Worm (Caenorhabditis elegans) whole organism, L4 larva: Measurements from ENCODE around the gene nhr-164.
"Not testable (repeated sequence)": the region's sequence is repeated elsewhere in the genome, so short reads cannot be mapped to it uniquely, and the experiment has no call there.

Experiments used
- F10B5.3 ChIP-seq: sonication (generic microtip); optimal IDR thresholded peaks from 2 replicates; lab custom pipeline; 2016; ENCODE audit warnings: mild to moderate bottlenecking, missing genetic modification characterization, missing compliant biosample characterization
- F26F4.8 ChIP-seq: fragments of 200-800 bp; sonication (Bioruptor generic); conservative IDR thresholded peaks from 2 replicates; pipeline ENCODE4 v1.3.6; 2022; ENCODE audit warnings: missing genetic modification characterization, missing compliant biosample characterization
- F44E2.7 ChIP-seq: fragments of 200-800 bp; sonication (Bioruptor generic); IDR thresholded peaks from 2 replicates; pipeline ENCODE4 v2.1.2; 2022; ENCODE audit warnings: missing genetic modification characterization, missing compliant biosample characterization
- R02D3.7 ChIP-seq: fragments of 150-350 bp; sonication (generic microtip); optimal IDR thresholded peaks from 3 replicates; lab custom pipeline; 2014; ENCODE audit warnings: missing biosample characterization, missing genetic modification characterization
- T26A8.4 ChIP-seq: fragments of 200-800 bp; sonication (Bioruptor generic); IDR thresholded peaks from 2 replicates; pipeline ENCODE4 v1.3.6; 2022; ENCODE audit warnings: missing genetic modification characterization, missing compliant biosample characterization
- Y105C5A.15 ChIP-seq: fragments of 200-800 bp; sonication (Bioruptor generic); IDR thresholded peaks from 2 replicates; pipeline ENCODE4 v1.3.6; 2022; ENCODE audit warnings: missing genetic modification characterization, missing compliant biosample characterization
- Y48G9A.11 ChIP-seq: fragments of 200-800 bp; sonication (Bioruptor generic); IDR thresholded peaks from 2 replicates; pipeline ENCODE4 v1.3.6; 2022; ENCODE audit warnings: missing genetic modification reagents, missing genetic modification characterization, missing compliant biosample characterization
- ZK546.5 ChIP-seq, 2 experiments: sonication (generic microtip); optimal IDR thresholded peaks; 2 replicates each; lab custom pipeline; 2017; ENCODE audit warnings: missing biosample characterization in 2 of 2, missing genetic modification characterization in 2 of 2
- aha-1 ChIP-seq: fragments of 150-350 bp; peaks from one replicate; lab custom pipeline; 2014; ENCODE audit warnings: missing biosample characterization, missing genetic modification characterization
- aly-2 ChIP-seq: sonication (generic microtip); optimal IDR thresholded peaks from 2 replicates; lab custom pipeline; 2018; ENCODE audit warnings: missing biosample characterization, missing genetic modification characterization
- ama-1 ChIP-seq: fragments of 150-350 bp; optimal IDR thresholded peaks from 2 replicates; lab custom pipeline; 2014; ENCODE audit warnings: inconsistent platforms, mixed read lengths
- arid-1 ChIP-seq: fragments of 200-800 bp; sonication (Bioruptor generic); conservative IDR thresholded peaks from 2 replicates; pipeline ENCODE4 v1.3.6; 2022; ENCODE audit warnings: missing genetic modification reagents, missing genetic modification characterization, missing compliant biosample characterization
- attf-4 ChIP-seq: sonication (generic microtip); optimal IDR thresholded peaks from 3 replicates; lab custom pipeline; 2017; ENCODE audit warnings: missing biosample characterization, missing genetic modification characterization
- ceh-28 ChIP-seq: fragments of 150-350 bp; optimal IDR thresholded peaks from 2 replicates; lab custom pipeline; 2014; ENCODE audit warnings: missing biosample characterization, missing genetic modification reagents, missing genetic modification characterization
- ceh-44 ChIP-seq: fragments of 200-800 bp; sonication (Bioruptor generic); IDR thresholded peaks from 2 replicates; pipeline ENCODE4 v1.3.6; 2022; ENCODE audit warnings: missing genetic modification reagents, missing genetic modification characterization, missing compliant biosample characterization
- ceh-62 ChIP-seq: sonication (generic microtip); optimal IDR thresholded peaks from 2 replicates; lab custom pipeline; 2017; ENCODE audit warnings: missing biosample characterization, missing genetic modification characterization
- ceh-82 ChIP-seq: sonication (generic microtip); optimal IDR thresholded peaks from 2 replicates; lab custom pipeline; 2017; ENCODE audit warnings: missing biosample characterization, missing genetic modification characterization
- daf-19 ChIP-seq: fragments of 200-800 bp; sonication (Bioruptor generic); conservative IDR thresholded peaks from 2 replicates; pipeline ENCODE4 v1.3.6; 2022; ENCODE audit warnings: missing genetic modification characterization, missing compliant biosample characterization
- dmd-8 ChIP-seq: fragments of 200-800 bp; sonication (Bioruptor generic); IDR thresholded peaks from 2 replicates; pipeline ENCODE4 v1.3.6; 2022; ENCODE audit warnings: missing genetic modification characterization, missing compliant biosample characterization
- egl-27 ChIP-seq: sonication (generic microtip); optimal IDR thresholded peaks from 3 replicates; lab custom pipeline; 2017; ENCODE audit warnings: missing biosample characterization, missing genetic modification reagents, missing genetic modification characterization
- egl-43 ChIP-seq: fragments of 200-800 bp; sonication (Bioruptor generic); IDR thresholded peaks from 2 replicates; pipeline ENCODE4 v1.3.6; 2022; ENCODE audit warnings: missing genetic modification reagents, missing genetic modification characterization, missing compliant biosample characterization
- fos-1 ChIP-seq: fragments of 150-350 bp; optimal IDR thresholded peaks from 2 replicates; lab custom pipeline; 2014; ENCODE audit warnings: missing biosample characterization, missing genetic modification characterization
- lin-1 ChIP-seq: fragments of 200-800 bp; sonication (Bioruptor generic); IDR thresholded peaks from 2 replicates; pipeline ENCODE4 v1.3.6; 2022; ENCODE audit warnings: missing genetic modification reagents, missing genetic modification characterization, missing compliant biosample characterization
- lin-29 ChIP-seq: fragments of 200-800 bp; sonication (Bioruptor generic); IDR thresholded peaks from 2 replicates; pipeline ENCODE4 v1.3.6; 2022; ENCODE audit warnings: missing genetic modification reagents, missing genetic modification characterization, missing compliant biosample characterization
- lin-38 ChIP-seq: fragments of 200-800 bp; sonication (Bioruptor generic); IDR thresholded peaks from 2 replicates; pipeline ENCODE4 v1.3.6; 2022; ENCODE audit warnings: missing genetic modification reagents, missing genetic modification characterization, missing compliant biosample characterization
- lsy-2 ChIP-seq, 2 experiments: fragments of 150-350 bp in 1 of 2; sonication (generic microtip) in 1 of 2; optimal IDR thresholded peaks; 2 replicates each; lab custom pipeline; 2014 to 2017; ENCODE audit warnings: missing biosample characterization in 2 of 2, missing genetic modification characterization in 2 of 2
- madf-5 ChIP-seq, 2 experiments: fragments of 200-800 bp; sonication (Bioruptor generic); IDR thresholded peaks; 2 replicates each; pipeline ENCODE4 v1.3.6; 2022; ENCODE audit warnings: missing compliant biosample characterization in 2 of 2, missing genetic modification characterization in 2 of 2
- mes-2 ChIP-seq: sonication (generic microtip); optimal IDR thresholded peaks from 2 replicates; lab custom pipeline; 2016; ENCODE audit warnings: missing genotype, mild to moderate bottlenecking, missing genetic modification characterization, missing compliant biosample characterization; ENCODE audit not compliant: poor library complexity, severe bottlenecking
- nhr-10 ChIP-seq: fragments of 150-350 bp; optimal IDR thresholded peaks from 2 replicates; lab custom pipeline; 2014; ENCODE audit warnings: missing biosample characterization, missing genetic modification characterization
- nhr-102 ChIP-seq: sonication (generic microtip); optimal IDR thresholded peaks from 2 replicates; lab custom pipeline; 2016; ENCODE audit warnings: mild to moderate bottlenecking, missing genetic modification characterization, moderate library complexity, missing compliant biosample characterization
- nhr-111 ChIP-seq: fragments of 200-800 bp; sonication (Bioruptor generic); optimal IDR thresholded peaks from 2 replicates; lab custom pipeline; 2018; ENCODE audit warnings: mild to moderate bottlenecking, missing genetic modification characterization, missing compliant biosample characterization
- nhr-48 ChIP-seq: sonication (generic microtip); optimal IDR thresholded peaks from 2 replicates; lab custom pipeline; 2016; ENCODE audit warnings: mild to moderate bottlenecking, missing genetic modification characterization, missing compliant biosample characterization
- nhr-76 ChIP-seq: fragments of 150-350 bp; optimal IDR thresholded peaks from 2 replicates; lab custom pipeline; 2014; ENCODE audit warnings: missing biosample characterization, missing genetic modification characterization
- pha-4 ChIP-seq, 2 experiments: fragments of 150-350 bp in 1 of 2; fragments of 200-800 bp in 1 of 2; sonication (Bioruptor generic) in 1 of 2; IDR thresholded peaks in 1 of 2; optimal IDR thresholded peaks in 1 of 2; 2 replicates each; pipeline versions ENCODE4 v1.3.6 to Lab custom; 2014 to 2022; ENCODE audit warnings: missing genetic modification characterization in 2 of 2, missing genetic modification reagents in 2 of 2, missing biosample characterization in 1 of 2, missing compliant biosample characterization in 1 of 2
- rbr-2 ChIP-seq: sonication (generic microtip); optimal IDR thresholded peaks from 2 replicates; lab custom pipeline; 2016; ENCODE audit warnings: missing genotype, missing genetic modification characterization, missing compliant biosample characterization
- sdz-12 ChIP-seq: fragments of 200-800 bp; sonication (Bioruptor generic); optimal IDR thresholded peaks from 2 replicates; lab custom pipeline; 2018; ENCODE audit warnings: mild to moderate bottlenecking, missing genetic modification characterization, missing compliant biosample characterization
- set-16 ChIP-seq: fragments of 200-800 bp; sonication (Bioruptor generic); IDR thresholded peaks from 2 replicates; pipeline ENCODE4 v1.3.6; 2022; ENCODE audit warnings: missing genetic modification reagents, missing genetic modification characterization, missing compliant biosample characterization
- skn-1 ChIP-seq: fragments of 150-350 bp; optimal IDR thresholded peaks from 2 replicates; lab custom pipeline; 2014; ENCODE audit warnings: missing biosample characterization, missing genetic modification characterization
- spr-3 ChIP-seq: fragments of 200-800 bp; sonication (Bioruptor generic); optimal IDR thresholded peaks from 2 replicates; lab custom pipeline; 2018; ENCODE audit warnings: mild to moderate bottlenecking, missing genetic modification characterization, missing compliant biosample characterization
- tra-1 ChIP-seq: fragments of 200-800 bp; sonication (Bioruptor generic); IDR thresholded peaks from 2 replicates; pipeline ENCODE4 v1.3.6; 2022; ENCODE audit warnings: missing genetic modification reagents, missing genetic modification characterization, missing compliant biosample characterization
- vab-7 ChIP-seq: fragments of 200-800 bp; sonication (Bioruptor generic); IDR thresholded peaks from 2 replicates; pipeline ENCODE4 v1.3.6; 2022; ENCODE audit warnings: missing genetic modification reagents, missing genetic modification characterization, missing compliant biosample characterization
- zfp-2 ChIP-seq: sonication (generic microtip); optimal IDR thresholded peaks from 2 replicates; lab custom pipeline; 2016; ENCODE audit warnings: mild to moderate bottlenecking, missing genetic modification characterization, missing compliant biosample characterization
- zip-2 ChIP-seq: fragments of 150-350 bp; optimal IDR thresholded peaks from 2 replicates; lab custom pipeline; 2014; ENCODE audit warnings: missing biosample characterization, missing genetic modification characterization

nhr-164 gene

DNA sequence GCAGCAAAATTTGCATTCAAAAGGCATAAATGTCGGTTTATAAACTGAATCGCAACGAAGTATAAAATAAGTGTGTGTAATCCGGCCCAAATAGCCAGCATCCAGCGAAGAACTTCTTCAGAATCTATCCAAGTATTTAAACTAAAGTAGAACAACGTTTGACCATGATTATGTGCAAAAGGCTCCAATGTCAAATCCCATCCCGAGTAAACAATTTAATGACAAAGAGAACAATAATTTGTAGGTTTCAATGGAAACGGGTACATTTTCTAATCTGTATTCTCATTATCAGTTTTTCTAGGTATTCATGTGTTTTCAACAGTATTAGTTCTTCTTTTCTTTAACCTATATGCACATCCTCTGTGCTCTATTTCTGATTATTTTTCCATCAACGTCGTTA, 27.9 kb downstream of the nhr-164 start, which contains the start of gene C41G6.12:
TSS of gene C41G6.12 (minus strand) at position 101 of the 400 bp plus-strand sequence.
- not testable (repeated sequence) for TF ChIP-seq egl-27 (tag; lab: Kevin White, UChicago); nhr-76; daf-19

DNA sequence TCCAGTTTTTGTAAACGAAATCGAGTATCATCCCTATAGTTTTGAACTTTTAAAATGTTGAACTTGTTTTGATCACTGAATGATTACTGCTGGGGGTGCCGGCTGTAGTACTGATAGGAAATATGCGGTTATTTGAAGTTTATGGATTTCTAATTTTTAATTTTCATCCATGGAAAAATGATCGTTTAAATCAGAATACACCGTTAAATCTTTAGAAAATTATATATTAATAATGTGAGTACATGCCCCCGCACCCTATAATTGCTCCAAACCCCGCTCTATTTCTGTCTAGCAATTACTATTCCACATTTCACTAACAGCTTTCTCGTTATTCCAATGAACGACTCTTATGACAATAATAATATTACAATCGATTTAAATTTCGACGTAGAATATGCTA, 35.8 kb downstream of the nhr-164 start, which contains the start of gene Y75B12B.10:
TSS of gene Y75B12B.10 (plus strand) at position 301 of the 400 bp plus-strand sequence.
- no peak for TF ChIP-seq egl-43 (GFP tag; lab: Robert Waterston, UW)
- no peak for TF ChIP-seq skn-1 (tag; lab: Kevin White, UChicago)
- no peak for TF ChIP-seq ama-1
- no peak for TF ChIP-seq set-16 (GFP tag; lab: Robert Waterston, UW)
- no peak for TF ChIP-seq spr-3
- no peak for TF ChIP-seq Y48G9A.11
- TF ChIP-seq T26A8.4, result no peak
- no peak for TF ChIP-seq pha-4 (GFP tag; IDR thresholded peaks at IDR 0.05; lab: Robert Waterston, UW)
- no peak for TF ChIP-seq pha-4 (tag; optimal IDR thresholded peaks at IDR 0.05; lab: Kevin White, UChicago)
- TF ChIP-seq F26F4.8, result no peak
- TF ChIP-seq nhr-10 (tag; lab: Kevin White, UChicago), result no peak
- TF ChIP-seq sdz-12 (GFP tag; lab: Kevin White, UChicago), result no peak
- no peak for TF ChIP-seq nhr-48
- TF ChIP-seq fos-1 (tag; lab: Kevin White, UChicago), result no peak
- TF ChIP-seq arid-1 (GFP tag; lab: Robert Waterston, UW), result no peak
- no peak for TF ChIP-seq lin-29
- no peak for TF ChIP-seq mes-2 (tag; lab: Kevin White, UChicago)
- no peak for TF ChIP-seq nhr-102 (tag; lab: Kevin White, UChicago)

DNA sequence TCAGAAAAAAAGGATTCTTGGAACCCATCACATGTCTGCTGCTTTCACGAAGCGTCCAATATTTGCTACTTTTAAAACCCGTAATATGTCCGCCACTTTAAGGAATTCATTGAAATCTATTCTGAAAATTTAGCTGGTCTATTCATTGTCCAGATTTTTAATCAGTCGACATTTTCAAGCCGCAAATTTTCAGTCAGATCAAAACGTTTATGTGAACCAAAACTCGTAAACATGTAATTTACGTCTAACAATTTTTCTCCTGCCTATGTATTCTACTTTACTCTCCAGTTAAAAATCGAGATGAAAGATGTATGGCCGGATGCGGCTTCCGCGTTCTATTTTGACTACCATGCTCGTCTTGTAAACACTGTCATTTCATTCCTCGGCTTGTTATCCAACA, 37.6 kb downstream of the nhr-164 start, which contains the start of gene srw-1:
TSS of gene srw-1 (plus strand) at position 301 of the 400 bp plus-strand sequence.
- TF ChIP-seq aly-2 (tag; lab: Kevin White, UChicago) (no peak), ama-1 (no peak), ceh-62 (tag; lab: Kevin White, UChicago) (no peak), tra-1 (no peak), Y48G9A.11 (no peak), zip-2 (tag; lab: Kevin White, UChicago) (no peak), ceh-44 (GFP tag; lab: Robert Waterston, UW) (no peak), lin-1 (GFP tag; lab: Robert Waterston, UW) (no peak), ZK546.5 (tag; optimal IDR thresholded peaks at IDR 0.05; lab: Kevin White, UChicago) (no peak), attf-4 (tag; lab: Kevin White, UChicago) (no peak), zfp-2 (tag; lab: Kevin White, UChicago) (no peak), ceh-82 (no peak), set-16 (GFP tag; lab: Robert Waterston, UW) (no peak), nhr-48 (no peak), lin-38 (GFP tag; lab: Robert Waterston, UW) (no peak)

DNA sequence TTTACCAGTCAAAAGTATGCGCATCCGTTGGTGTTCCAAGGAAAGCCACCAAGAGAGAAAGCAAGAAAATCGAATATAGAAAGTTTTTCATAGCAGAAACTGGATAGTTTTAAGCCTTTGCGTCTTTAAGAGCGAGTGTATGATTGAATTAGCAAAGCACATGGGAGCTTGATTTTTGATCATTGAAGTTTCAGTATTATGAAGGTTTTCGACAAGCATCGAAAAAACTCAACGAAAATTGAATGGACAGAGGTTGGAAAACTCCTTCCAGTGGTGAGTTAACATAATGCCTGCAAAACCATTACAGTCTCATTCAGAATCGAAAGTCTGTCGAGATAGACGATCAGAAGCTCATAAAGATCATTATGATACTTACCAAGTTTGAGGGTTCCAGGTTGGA, 41.7 kb downstream of the nhr-164 start, which contains the start of gene Y75B12B.13:
TSS of gene Y75B12B.13 (minus strand) at position 101 of the 400 bp plus-strand sequence.
- TF ChIP-seq F44E2.7, result no peak
- TF ChIP-seq egl-27 (tag; lab: Kevin White, UChicago), result no peak
- TF ChIP-seq ceh-28 (tag; lab: Kevin White, UChicago), result no peak
- TF ChIP-seq skn-1 (tag; lab: Kevin White, UChicago), result no peak
- no peak for TF ChIP-seq F10B5.3 (tag; lab: Kevin White, UChicago)
- no peak for TF ChIP-seq vab-7 (GFP tag; lab: Robert Waterston, UW)
- no peak for TF ChIP-seq sdz-12 (GFP tag; lab: Kevin White, UChicago)
- TF ChIP-seq ZK546.5 (tag; optimal IDR thresholded peaks at IDR 0.05; lab: Kevin White, UChicago), result no peak
- TF ChIP-seq attf-4 (tag; lab: Kevin White, UChicago), result no peak
- no peak for TF ChIP-seq nhr-111
- TF ChIP-seq madf-5 (GFP tag; IDR thresholded peaks at IDR 0.05; lab: Robert Waterston, UW), result no peak
- no peak for TF ChIP-seq pha-4 (GFP tag; IDR thresholded peaks at IDR 0.05; lab: Robert Waterston, UW)
- no peak for TF ChIP-seq pha-4 (tag; optimal IDR thresholded peaks at IDR 0.05; lab: Kevin White, UChicago)
- no peak for TF ChIP-seq rbr-2 (tag; lab: Kevin White, UChicago)
- TF ChIP-seq dmd-8 (GFP tag; lab: Robert Waterston, UW), result no peak
- TF ChIP-seq aha-1 (tag; lab: Kevin White, UChicago), result no peak
- no peak for TF ChIP-seq lsy-2 (tag; optimal IDR thresholded peaks at IDR 0.05; lab: Kevin White, UChicago)
- TF ChIP-seq R02D3.7 (tag; lab: Kevin White, UChicago), result no peak
- TF ChIP-seq Y105C5A.15 (GFP tag; lab: Robert Waterston, UW), result no peak
- no peak for TF ChIP-seq lin-29
